Fruit fly (Drosophila melanogaster) whole organism, embryonic: ENCODE results near the gene CG5445.

Source experiments
- CG10979 ChIP-seq: fragments of 200-800 bp; sonication (Bioruptor generic); optimal IDR thresholded peaks from 2 replicates; lab custom pipeline; 2018; ENCODE audit warnings: missing biosample characterization, mild to moderate bottlenecking, missing genetic modification characterization, moderate library complexity
- CG11247 ChIP-seq: fragments of 200-800 bp; sonication (Bioruptor generic); IDR thresholded peaks from 2 replicates; pipeline ENCODE4 v1.3.6; 2022; ENCODE audit warnings: missing biosample characterization, missing genetic modification characterization
- CG12391 ChIP-seq: fragments of 200-800 bp; sonication (Bioruptor generic); optimal IDR thresholded peaks from 3 replicates; lab custom pipeline; 2018; ENCODE audit warnings: missing biosample characterization, mild to moderate bottlenecking, missing genetic modification characterization, moderate library complexity
- CG13775 ChIP-seq: fragments of 200-800 bp; sonication (Bioruptor generic); optimal IDR thresholded peaks from 3 replicates; lab custom pipeline; 2017; ENCODE audit warnings: missing biosample characterization, mild to moderate bottlenecking, missing genetic modification characterization
- CG14965 ChIP-seq: fragments of 200-800 bp; sonication (Bioruptor generic); optimal IDR thresholded peaks from 2 replicates; lab custom pipeline; 2016; ENCODE audit warnings: missing biosample characterization, missing genetic modification characterization, borderline replicate concordance
- CG15479 ChIP-seq: fragments of 200-800 bp; sonication (Bioruptor generic); optimal IDR thresholded peaks from 3 replicates; lab custom pipeline; 2019; ENCODE audit warnings: missing biosample characterization, mild to moderate bottlenecking, missing genetic modification characterization, moderate library complexity
- CG17359 ChIP-seq: fragments of 200-800 bp; sonication (Bioruptor generic); optimal IDR thresholded peaks from 3 replicates; lab custom pipeline; 2018; ENCODE audit warnings: missing biosample characterization, mild to moderate bottlenecking, missing genetic modification characterization, moderate library complexity
- CG17385 ChIP-seq: fragments of 200-800 bp; sonication (Bioruptor generic); optimal IDR thresholded peaks from 3 replicates; lab custom pipeline; 2018; ENCODE audit warnings: missing biosample characterization, mild to moderate bottlenecking, missing genetic modification characterization
- CG17612 ChIP-seq: fragments of 200-800 bp; sonication (Bioruptor generic); IDR thresholded peaks from 2 replicates; pipeline ENCODE4 v1.3.6; 2022; ENCODE audit warnings: missing biosample characterization, missing genetic modification characterization
- CG2678 ChIP-seq: fragments of 200-800 bp; sonication (Bioruptor generic); optimal IDR thresholded peaks from 3 replicates; lab custom pipeline; 2019; ENCODE audit warnings: missing biosample characterization, mild to moderate bottlenecking, missing genetic modification characterization, moderate library complexity
- CG2875 ChIP-seq: fragments of 200-800 bp; sonication (Bioruptor generic); optimal IDR thresholded peaks from 2 replicates; lab custom pipeline; 2017; ENCODE audit warnings: missing biosample characterization, mild to moderate bottlenecking, missing genetic modification characterization, missing genetic modification reagents
- CG30403 ChIP-seq: fragments of 200-800 bp; sonication (Bioruptor generic); optimal IDR thresholded peaks from 3 replicates; lab custom pipeline; 2016; ENCODE audit warnings: missing biosample characterization, missing genetic modification characterization
- CG3065 ChIP-seq: fragments of 200-800 bp; sonication (Bioruptor generic); optimal IDR thresholded peaks from 2 replicates; lab custom pipeline; 2016; ENCODE audit warnings: missing biosample characterization, missing genetic modification characterization
- CG31441 ChIP-seq: fragments of 200-800 bp; sonication (Bioruptor generic); IDR thresholded peaks from 2 replicates; pipeline ENCODE4 v1.3.6; 2022; ENCODE audit warnings: missing biosample characterization, missing genetic modification characterization
- CG33213 ChIP-seq: fragments of 200-800 bp; sonication (Bioruptor generic); optimal IDR thresholded peaks from 3 replicates; lab custom pipeline; 2016; ENCODE audit warnings: missing biosample characterization, missing genetic modification characterization
- CG34224 ChIP-seq: fragments of 200-800 bp; sonication (Bioruptor generic); IDR thresholded peaks from 3 replicates; pipeline ENCODE4 v1.3.6; 2022; ENCODE audit warnings: missing biosample characterization, missing genetic modification characterization; ENCODE audit not compliant: partially characterized antibody
- CG4617 ChIP-seq: fragments of 200-800 bp; sonication (Bioruptor generic); optimal IDR thresholded peaks from 3 replicates; lab custom pipeline; 2016; ENCODE audit warnings: missing biosample characterization, missing genetic modification characterization, borderline replicate concordance
- CG4820 ChIP-seq: fragments of 200-800 bp; sonication (Bioruptor generic); optimal IDR thresholded peaks from 3 replicates; lab custom pipeline; 2016; ENCODE audit warnings: missing biosample characterization, missing genetic modification characterization
- CG7745 ChIP-seq: fragments of 200-800 bp; sonication (Bioruptor generic); optimal IDR thresholded peaks from 2 replicates; lab custom pipeline; 2018; ENCODE audit warnings: missing biosample characterization, mild to moderate bottlenecking, missing genetic modification characterization, moderate library complexity
- CG7928 ChIP-seq: fragments of 200-800 bp; sonication (Bioruptor generic); optimal IDR thresholded peaks from 2 replicates; lab custom pipeline; 2017; ENCODE audit warnings: missing biosample characterization, mild to moderate bottlenecking, missing genetic modification characterization
- CG8478 ChIP-seq: fragments of >200 bp; optimal IDR thresholded peaks from 2 replicates; lab custom pipeline; 2018
- CG8765 ChIP-seq: fragments of 200-800 bp; sonication (Bioruptor generic); IDR thresholded peaks from 2 replicates; pipeline ENCODE4 v1.3.6; 2022; ENCODE audit warnings: missing biosample characterization, missing genetic modification characterization
- CG9215 ChIP-seq: fragments of 200-800 bp; sonication (Bioruptor generic); IDR thresholded peaks from 2 replicates; pipeline ENCODE4 v1.3.6; 2022; ENCODE audit warnings: missing biosample characterization, missing genetic modification characterization
- Dip2 ChIP-seq: fragments of 200-800 bp; sonication (Bioruptor generic); IDR thresholded peaks from 2 replicates; pipeline ENCODE4 v1.3.6; 2022; ENCODE audit warnings: missing biosample characterization, missing genetic modification characterization
- HLH4C ChIP-seq: fragments of 200-800 bp; sonication (Bioruptor generic); IDR thresholded peaks from 3 replicates; pipeline ENCODE4 v1.3.6; 2022; ENCODE audit warnings: missing biosample characterization, missing genetic modification characterization; ENCODE audit not compliant: partially characterized antibody
- HLH54F ChIP-seq: fragments of 200-800 bp; sonication (Bioruptor generic); optimal IDR thresholded peaks from 3 replicates; lab custom pipeline; 2016; ENCODE audit warnings: missing biosample characterization, missing genetic modification characterization
- HmgZ ChIP-seq: fragments of 200-800 bp; sonication (Bioruptor generic); optimal IDR thresholded peaks from 2 replicates; lab custom pipeline; 2018; ENCODE audit warnings: missing biosample characterization, mild to moderate bottlenecking, missing genetic modification characterization
- Hmr ChIP-seq: fragments of 200-800 bp; sonication (Bioruptor generic); optimal IDR thresholded peaks from 3 replicates; lab custom pipeline; 2017; ENCODE audit warnings: mild to moderate bottlenecking, missing biosample characterization, missing genetic modification reagents, missing genetic modification characterization
- Hr78 ChIP-seq, 2 experiments: fragments of 200-800 bp in 1 of 2; fragments of >200 bp in 1 of 2; sonication (Bioruptor generic) in 1 of 2; optimal IDR thresholded peaks; 2 replicates each; lab custom pipeline; 2017 to 2019; ENCODE audit warnings: missing biosample characterization in 2 of 2, missing genetic modification characterization in 2 of 2, mild to moderate bottlenecking in 1 of 2, moderate library complexity in 1 of 2
- Lpt ChIP-seq: fragments of >200 bp; optimal IDR thresholded peaks from 2 replicates; lab custom pipeline; 2018; ENCODE audit warnings: missing biosample characterization, missing genetic modification characterization
- MESR4 ChIP-seq: fragments of 200-800 bp; sonication (Bioruptor generic); optimal IDR thresholded peaks from 2 replicates; lab custom pipeline; 2018; ENCODE audit warnings: missing biosample characterization, mild to moderate bottlenecking, missing genetic modification characterization, moderate library complexity
- Myb ChIP-seq: fragments of 200-800 bp; sonication (Bioruptor generic); optimal IDR thresholded peaks from 2 replicates; lab custom pipeline; 2016; ENCODE audit warnings: missing biosample characterization, missing genetic modification characterization
- NC2β ChIP-seq: fragments of 200-800 bp; sonication (Bioruptor generic); optimal IDR thresholded peaks from 2 replicates; lab custom pipeline; 2016; ENCODE audit warnings: missing biosample characterization, missing genetic modification characterization
- Nf-YA ChIP-seq: fragments of 200-800 bp; sonication (Bioruptor generic); IDR thresholded peaks from 2 replicates; pipeline ENCODE4 v1.3.6; 2022; ENCODE audit warnings: missing biosample characterization, missing genetic modification characterization
- Ptx1 ChIP-seq: fragments of 200-800 bp; sonication (Bioruptor generic); IDR thresholded peaks from 2 replicates; pipeline ENCODE4 v1.3.6; 2022; ENCODE audit warnings: missing biosample characterization, missing genetic modification characterization
- btn ChIP-seq: fragments of 200-800 bp; sonication (Bioruptor generic); optimal IDR thresholded peaks from 2 replicates; lab custom pipeline; 2016; ENCODE audit warnings: missing biosample characterization, missing genetic modification characterization
- caup ChIP-seq: fragments of 200-800 bp; sonication (Bioruptor generic); optimal IDR thresholded peaks from 3 replicates; lab custom pipeline; 2017; ENCODE audit warnings: missing biosample characterization, mild to moderate bottlenecking, missing genetic modification characterization, moderate library complexity; ENCODE audit not compliant: severe bottlenecking
- en ChIP-seq: fragments of 200-800 bp; sonication (Bioruptor generic); optimal IDR thresholded peaks from 2 replicates; lab custom pipeline; 2016; ENCODE audit warnings: missing biosample characterization, missing genetic modification characterization
- fd64A ChIP-seq: fragments of 200-800 bp; sonication (Bioruptor generic); optimal IDR thresholded peaks from 3 replicates; lab custom pipeline; 2018; ENCODE audit warnings: missing biosample characterization, mild to moderate bottlenecking, missing genetic modification characterization
- fu2 ChIP-seq: fragments of 200-800 bp; sonication (Bioruptor generic); optimal IDR thresholded peaks from 2 replicates; lab custom pipeline; 2016; ENCODE audit warnings: missing biosample characterization, missing genetic modification characterization
- lilli ChIP-seq: fragments of 200-800 bp; sonication (Bioruptor generic); optimal IDR thresholded peaks from 3 replicates; lab custom pipeline; 2016; ENCODE audit warnings: missing biosample characterization, missing genetic modification characterization
- lola ChIP-seq, 3 experiments: fragments of >200 bp in 2 of 3; fragments of 200-800 bp in 1 of 3; sonication (Bioruptor generic) in 1 of 3; optimal IDR thresholded peaks; 2 replicates each; lab custom pipeline; 2017 to 2019; ENCODE audit warnings: missing biosample characterization in 3 of 3, missing genetic modification characterization in 3 of 3, mild to moderate bottlenecking in 1 of 3, moderate library complexity in 1 of 3
- lov ChIP-seq, 2 experiments: fragments of 200-800 bp in 1 of 2; fragments of >200 bp in 1 of 2; sonication (Bioruptor generic) in 1 of 2; IDR thresholded peaks in 1 of 2; optimal IDR thresholded peaks in 1 of 2; 2 replicates in 1 of 2; 3 replicates in 1 of 2; pipeline versions ENCODE4 v1.3.6 to Lab custom; 2017 to 2022; ENCODE audit warnings: missing biosample characterization in 1 of 2, missing genetic modification characterization in 1 of 2
- run ChIP-seq: fragments of 200-800 bp; sonication (Bioruptor generic); optimal IDR thresholded peaks from 3 replicates; lab custom pipeline; 2018; ENCODE audit warnings: missing biosample characterization, mild to moderate bottlenecking, missing genetic modification characterization
- sc ChIP-seq, 3 experiments: fragments of >200 bp in 2 of 3; fragments of 200-800 bp in 1 of 3; sonication (Bioruptor generic) in 1 of 3; optimal IDR thresholded peaks; 2 replicates in 2 of 3; 3 replicates in 1 of 3; lab custom pipeline; 2017; ENCODE audit warnings: mild to moderate bottlenecking in 1 of 3, missing biosample characterization in 1 of 3, missing genetic modification characterization in 1 of 3, missing genetic modification reagents in 1 of 3
- sd ChIP-seq: fragments of 200-800 bp; sonication (Bioruptor generic); optimal IDR thresholded peaks from 3 replicates; lab custom pipeline; 2018; ENCODE audit warnings: missing biosample characterization, mild to moderate bottlenecking, missing genetic modification characterization, moderate library complexity
- sug ChIP-seq: fragments of 200-800 bp; optimal IDR thresholded peaks from 2 replicates; lab custom pipeline; 2019; ENCODE audit warnings: missing biosample characterization, mild to moderate bottlenecking, missing genetic modification characterization, moderate library complexity
- zf30C ChIP-seq: fragments of 200-800 bp; sonication (Bioruptor generic); optimal IDR thresholded peaks from 3 replicates; lab custom pipeline; 2018; ENCODE audit warnings: missing biosample characterization, mild to moderate bottlenecking, missing genetic modification characterization

CG5445 gene

DNA sequence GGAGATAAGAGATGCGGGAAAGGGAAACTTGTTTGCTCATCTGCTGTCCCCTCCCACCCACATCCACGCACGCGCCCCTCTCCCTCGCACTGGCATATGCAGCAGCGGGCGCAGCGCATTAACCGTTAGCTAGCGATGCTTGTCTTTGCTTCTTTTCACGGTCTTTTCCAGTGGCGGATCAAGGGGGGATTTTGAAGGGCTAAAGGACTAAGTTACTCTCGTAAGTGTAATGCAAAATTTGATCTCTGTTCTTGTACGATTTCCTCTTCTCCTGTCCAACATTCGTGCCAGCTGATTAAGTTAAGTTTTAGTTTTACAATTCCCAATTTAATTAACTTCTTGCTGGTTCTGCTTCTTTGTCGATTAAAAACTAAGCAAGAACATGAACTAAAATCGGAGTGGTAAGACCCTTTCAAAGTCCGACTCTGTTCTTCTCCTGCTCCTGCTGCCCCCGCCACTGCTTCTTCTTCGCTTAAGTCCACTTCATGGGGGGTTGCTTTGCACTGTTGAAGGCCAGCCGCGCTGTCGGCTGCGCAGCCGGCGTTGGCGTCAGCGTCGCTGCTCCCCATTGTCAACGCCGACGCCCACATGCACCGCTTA lies 18.4 kb downstream of the CG5445 start (continued):
- TF ChIP-seq CG7928 (GFP tag; lab: Kevin White, UChicago) (no peak), Ptx1 (GFP tag; lab: Robert Waterston, UW) (peak; percentile 63), CG2875 (GFP tag; lab: Kevin White, UChicago) (peak; percentile 59), btn (GFP tag; lab: Kevin White, UChicago) (peak; percentile 28), Hr78 (GFP tag; optimal IDR thresholded peaks at IDR 0.05; lab: Kevin White, UChicago) (peak in 1 of 2 experiments; percentile 48), CG4617 (no peak), zf30C (GFP tag; lab: Kevin White, UChicago) (no peak), lola (GFP tag; optimal IDR thresholded peaks at IDR 0.05; lab: Kevin White, UChicago) (peak in 1 of 3 experiments; percentile 76), MESR4 (no peak), CG17359 (tag; lab: Kevin White, UChicago) (peak; percentile 69), CG4820 (peak; percentile 46), CG11247 (GFP tag; lab: Robert Waterston, UW) (no peak), HLH4C (no peak), run (tag; lab: Kevin White, UChicago) (no peak), HmgZ (no peak), caup (peak; percentile 4), CG17385 (GFP tag; lab: Kevin White, UChicago) (peak; percentile 71), lov (optimal IDR thresholded peaks at IDR 0.05; lab: Kevin White, UChicago) (no peak), lov (GFP tag; IDR thresholded peaks at IDR 0.05; lab: Robert Waterston, UW) (no peak), CG34224 (no peak), CG7745 (tag; lab: Kevin White, UChicago) (no peak), CG17612 (no peak), fd64A (GFP tag; lab: Kevin White, UChicago) (peak; percentile 10), Myb (GFP tag; lab: Kevin White, UChicago) (peak; percentile 49), CG13775 (GFP tag; lab: Kevin White, UChicago) (peak; percentile 0), CG12391 (tag; lab: Kevin White, UChicago) (peak; percentile 58), sc (optimal IDR thresholded peaks at IDR 0.05; lab: Kevin White, UChicago) (no peak), sc (GFP tag; optimal IDR thresholded peaks at IDR 0.05; lab: Kevin White, UChicago) (peak; percentile 67), fu2 (GFP tag; lab: Kevin White, UChicago) (no peak), CG15479 (GFP tag; lab: Kevin White, UChicago) (no peak), Lpt (GFP tag; lab: Kevin White, UChicago) (no peak), CG10979 (peak; percentile 80), sd (tag; lab: Kevin White, UChicago) (no peak), CG31441 (GFP tag; lab: Robert Waterston, UW) (peak; percentile 75), CG9215 (GFP tag; lab: Robert Waterston, UW) (peak; percentile 28), sug (peak; percentile 78), NC2β (GFP tag; lab: Kevin White, UChicago) (peak; percentile 37), CG30403 (GFP tag; lab: Kevin White, UChicago) (peak; percentile 72), en (no peak), lilli (peak; percentile 58), Nf-YA (no peak), Dip2 (GFP tag; lab: Robert Waterston, UW) (no peak), CG8478 (no peak), CG2678 (tag; lab: Kevin White, UChicago) (peak; percentile 81), HLH54F (GFP tag; lab: Kevin White, UChicago) (peak; percentile 10), Hmr (GFP tag; lab: Kevin White, UChicago) (peak; percentile 53), CG33213 (GFP tag; lab: Kevin White, UChicago) (no peak), CG14965 (GFP tag; lab: Kevin White, UChicago) (peak; percentile 29), CG3065 (no peak), CG8765 (GFP tag; lab: Robert Waterston, UW) (no peak)
